Fruit fly (Drosophila melanogaster) whole organism, wandering third instar larva: Measurements from ENCODE around the gene Sfmbt.
A peak's percentile ranks its signal among the peaks of the same experiment; 100 is the strongest.

Experiments
- Abd-B ChIP-seq: fragments of >200 bp; optimal IDR thresholded peaks from 2 replicates; lab custom pipeline; 2017; ENCODE audit warnings: missing biosample characterization, missing genetic modification characterization
- CG9705 ChIP-seq: fragments of 200-800 bp; sonication (Bioruptor generic); optimal IDR thresholded peaks from 2 replicates; lab custom pipeline; 2018; ENCODE audit warnings: missing biosample characterization, mild to moderate bottlenecking, missing genetic modification characterization
- CrebA ChIP-seq: fragments of 200-800 bp; sonication (Bioruptor generic); optimal IDR thresholded peaks from 2 replicates; lab custom pipeline; 2016; ENCODE audit warnings: missing biosample characterization, mild to moderate bottlenecking, missing genetic modification characterization, borderline replicate concordance
- dmrt93B ChIP-seq: fragments of 200-800 bp; sonication (Bioruptor generic); optimal IDR thresholded peaks from 2 replicates; lab custom pipeline; 2018; ENCODE audit warnings: missing biosample characterization, mild to moderate bottlenecking, missing genetic modification characterization
- fru ChIP-seq: fragments of 200-800 bp; sonication (Bioruptor generic); optimal IDR thresholded peaks from 3 replicates; lab custom pipeline; 2016; ENCODE audit warnings: missing biosample characterization, mild to moderate bottlenecking, missing genetic modification characterization
- lola ChIP-seq: fragments of >200 bp; optimal IDR thresholded peaks from 2 replicates; lab custom pipeline; 2017; ENCODE audit warnings: missing biosample characterization, missing genetic modification characterization

dm6 chr2L:13219281-13220092 is 42.9 kb upstream of the Sfmbt start, which contains the start of the genes CG9426 and mRF1:
- TF ChIP-seq lola (GFP tag; lab: Kevin White, UChicago), result no peak
- TF ChIP-seq dmrt93B (GFP tag; lab: Kevin White, UChicago), result no peak
- no peak for TF ChIP-seq CrebA
- no peak for TF ChIP-seq CG9705 (GFP tag; lab: Kevin White, UChicago)
- no peak for TF ChIP-seq Abd-B
- TF ChIP-seq fru (GFP tag; lab: Kevin White, UChicago), result peak; percentile 0
